Fruit fly (Drosophila melanogaster) whole organism, adult: ENCODE data around the gene CG3534.

ENCODE experiments used
- CG12768 ChIP-seq: fragments of 200-800 bp; sonication (Bioruptor generic); optimal IDR thresholded peaks from 2 replicates; lab custom pipeline; 2017; ENCODE audit warnings: missing biosample characterization, missing genetic modification characterization, mild to moderate bottlenecking, moderate library complexity, missing genetic modification reagents
- CG14711 ChIP-seq: fragments of 200-800 bp; sonication (Bioruptor generic); optimal IDR thresholded peaks from 2 replicates; lab custom pipeline; 2018; ENCODE audit warnings: missing biosample characterization, mild to moderate bottlenecking, missing genetic modification characterization, moderate library complexity
- CG1620 ChIP-seq: fragments of 200-800 bp; sonication (Bioruptor generic); optimal IDR thresholded peaks from 2 replicates; lab custom pipeline; 2016; ENCODE audit warnings: missing biosample characterization, missing genetic modification characterization
- CG33017 ChIP-seq: fragments of 200-800 bp; sonication (Bioruptor generic); optimal IDR thresholded peaks from 2 replicates; lab custom pipeline; 2018; ENCODE audit warnings: missing biosample characterization, mild to moderate bottlenecking, missing genetic modification characterization, moderate library complexity
- CG7045 ChIP-seq: fragments of 200-800 bp; sonication (Bioruptor generic); optimal IDR thresholded peaks from 2 replicates; lab custom pipeline; 2017; ENCODE audit warnings: missing biosample characterization, mild to moderate bottlenecking, missing genetic modification characterization
- CG7101 ChIP-seq: fragments of 200-800 bp; sonication (Bioruptor generic); optimal IDR thresholded peaks from 2 replicates; lab custom pipeline; 2018; ENCODE audit warnings: missing biosample characterization, mild to moderate bottlenecking, missing genetic modification characterization, moderate library complexity
- Clk ChIP-seq: fragments of 200-800 bp; sonication (Bioruptor generic); optimal IDR thresholded peaks from 2 replicates; lab custom pipeline; 2017; ENCODE audit warnings: missing biosample characterization, missing genetic modification characterization
- Crg-1 ChIP-seq: fragments of 200-800 bp; sonication (Bioruptor generic); optimal IDR thresholded peaks from 2 replicates; lab custom pipeline; 2016; ENCODE audit warnings: missing biosample characterization, missing genetic modification characterization
- cnc ChIP-seq, 2 experiments: fragments of >200 bp; optimal IDR thresholded peaks; 2 replicates each; lab custom pipeline; 2017
- kay ChIP-seq: fragments of 200-800 bp; sonication (Bioruptor generic); peaks from one replicate; lab custom pipeline; 2016; ENCODE audit warnings: missing biosample characterization, missing genetic modification characterization, borderline replicate concordance

dm6 chr3R:17007336-17007735 lies 11.1 kb downstream of the CG3534 start:
- TF ChIP-seq cnc (optimal IDR thresholded peaks at IDR 0.05; lab: Kevin White, UChicago) (no peak), CG14711 (no peak), CG7045 (GFP tag; lab: Kevin White, UChicago) (no peak), Clk (no peak), Crg-1 (GFP tag; lab: Kevin White, UChicago) (no peak), CG33017 (tag; lab: Kevin White, UChicago) (no peak), CG1620 (GFP tag; lab: Kevin White, UChicago) (no peak), kay (GFP tag; lab: Kevin White, UChicago) (no peak), CG7101 (no peak), CG12768 (GFP tag; lab: Kevin White, UChicago) (no peak)
